Worm (Caenorhabditis elegans) whole organism, young adult: Measurements from ENCODE around the gene Y62F5A.10.

Experiments used
- C06A6.2 ChIP-seq: fragments of 200-800 bp; sonication (Bioruptor generic); conservative IDR thresholded peaks from 2 replicates; pipeline ENCODE4 v1.3.6; 2022; ENCODE audit warnings: missing genetic modification characterization, missing compliant biosample characterization
- Y53F4B.3 ChIP-seq: fragments of 200-800 bp; sonication (Bioruptor generic); IDR thresholded peaks from 2 replicates; pipeline ENCODE4 v1.3.6; 2022; ENCODE audit warnings: missing genetic modification reagents, missing genetic modification characterization, missing compliant biosample characterization
- akir-1 ChIP-seq: fragments of 200-800 bp; sonication (Bioruptor generic); optimal IDR thresholded peaks from 2 replicates; lab custom pipeline; 2018; ENCODE audit warnings: mild to moderate bottlenecking, missing genetic modification characterization, moderate library complexity, missing compliant biosample characterization
- atf-7 ChIP-seq: sonication (generic microtip); optimal IDR thresholded peaks from 2 replicates; lab custom pipeline; 2017; ENCODE audit warnings: mild to moderate bottlenecking, missing genetic modification characterization, missing compliant biosample characterization
- ceh-100 ChIP-seq: fragments of 200-800 bp; sonication (Bioruptor generic); IDR thresholded peaks from 2 replicates; pipeline ENCODE4 v1.3.6; 2022; ENCODE audit warnings: missing genetic modification reagents, missing genetic modification characterization, missing compliant biosample characterization
- efl-1 ChIP-seq: fragments of 150-350 bp; optimal IDR thresholded peaks from 2 replicates; lab custom pipeline; 2014; ENCODE audit warnings: missing biosample characterization, missing genetic modification reagents, missing genetic modification characterization
- egrh-3 ChIP-seq: fragments of 200-800 bp; sonication (Bioruptor generic); IDR thresholded peaks from 2 replicates; pipeline ENCODE4 v1.3.6; 2022; ENCODE audit warnings: missing genetic modification reagents, missing genetic modification characterization, missing compliant biosample characterization
- him-1 ChIP-seq: sonication (generic microtip); optimal IDR thresholded peaks from 2 replicates; lab custom pipeline; 2016; ENCODE audit warnings: missing genotype, missing genetic modification reagents, missing genetic modification characterization, missing compliant biosample characterization
- hlh-12 ChIP-seq: sonication (generic microtip); optimal IDR thresholded peaks from 2 replicates; lab custom pipeline; 2016; ENCODE audit warnings: missing genetic modification characterization, missing compliant biosample characterization
- hmg-1.2 ChIP-seq: fragments of 200-800 bp; sonication (Bioruptor generic); IDR thresholded peaks from 2 replicates; pipeline ENCODE4 v1.3.6; 2022; ENCODE audit warnings: missing genetic modification reagents, missing genetic modification characterization, missing compliant biosample characterization
- lin-35 ChIP-seq, 3 experiments: fragments of 150-350 bp in 2 of 3; sonication (generic microtip) in 1 of 3; optimal IDR thresholded peaks; 2 replicates each; lab custom pipeline; 2014 to 2018; ENCODE audit warnings: missing biosample characterization in 3 of 3, missing genetic modification characterization in 3 of 3, missing genetic modification reagents in 3 of 3
- lin-40 ChIP-seq: sonication (generic microtip); optimal IDR thresholded peaks from 2 replicates; lab custom pipeline; 2016; ENCODE audit warnings: missing genetic modification characterization, mild to moderate bottlenecking, missing compliant biosample characterization, missing genotype, missing genetic modification reagents
- mel-28 ChIP-seq: sonication (generic microtip); optimal IDR thresholded peaks from 2 replicates; lab custom pipeline; 2016; ENCODE audit warnings: borderline replicate concordance, mild to moderate bottlenecking, missing genetic modification characterization, missing compliant biosample characterization
- mxl-1 ChIP-seq: sonication (generic microtip); optimal IDR thresholded peaks from 2 replicates; lab custom pipeline; 2016; ENCODE audit warnings: missing genetic modification characterization, missing compliant biosample characterization
- nfya-1 ChIP-seq: sonication (generic microtip); optimal IDR thresholded peaks from 2 replicates; lab custom pipeline; 2017; ENCODE audit warnings: antibody characterized with exemption, missing compliant biosample characterization, missing genetic modification characterization, borderline replicate concordance; ENCODE audit not compliant: insufficient read depth
- nhr-80 ChIP-seq: sonication (generic microtip); optimal IDR thresholded peaks from 2 replicates; lab custom pipeline; 2016; ENCODE audit warnings: missing genetic modification characterization, missing compliant biosample characterization
- rcor-1 ChIP-seq: fragments of 200-800 bp; sonication (Bioruptor generic); IDR thresholded peaks from 2 replicates; pipeline ENCODE4 v1.3.6; 2022; ENCODE audit warnings: missing genetic modification reagents, missing genetic modification characterization, missing compliant biosample characterization
- snpc-3.4 ChIP-seq: sonication (generic microtip); optimal IDR thresholded peaks from 2 replicates; lab custom pipeline; 2017; ENCODE audit warnings: missing genetic modification characterization, mild to moderate bottlenecking, missing compliant biosample characterization, antibody characterized with exemption, moderate library complexity, missing genotype, missing genetic modification reagents
- tbp1 ChIP-seq: fragments of 200-800 bp; sonication (Bioruptor generic); optimal IDR thresholded peaks from 2 replicates; lab custom pipeline; 2018; ENCODE audit warnings: mild to moderate bottlenecking, missing genetic modification characterization, missing compliant biosample characterization
- zfh-2 ChIP-seq: fragments of 200-800 bp; sonication (Bioruptor generic); conservative IDR thresholded peaks from 2 replicates; pipeline ENCODE4 v1.3.6; 2022; ENCODE audit warnings: missing genetic modification reagents, missing genetic modification characterization, missing compliant biosample characterization

Y62F5A.10 gene

DNA sequence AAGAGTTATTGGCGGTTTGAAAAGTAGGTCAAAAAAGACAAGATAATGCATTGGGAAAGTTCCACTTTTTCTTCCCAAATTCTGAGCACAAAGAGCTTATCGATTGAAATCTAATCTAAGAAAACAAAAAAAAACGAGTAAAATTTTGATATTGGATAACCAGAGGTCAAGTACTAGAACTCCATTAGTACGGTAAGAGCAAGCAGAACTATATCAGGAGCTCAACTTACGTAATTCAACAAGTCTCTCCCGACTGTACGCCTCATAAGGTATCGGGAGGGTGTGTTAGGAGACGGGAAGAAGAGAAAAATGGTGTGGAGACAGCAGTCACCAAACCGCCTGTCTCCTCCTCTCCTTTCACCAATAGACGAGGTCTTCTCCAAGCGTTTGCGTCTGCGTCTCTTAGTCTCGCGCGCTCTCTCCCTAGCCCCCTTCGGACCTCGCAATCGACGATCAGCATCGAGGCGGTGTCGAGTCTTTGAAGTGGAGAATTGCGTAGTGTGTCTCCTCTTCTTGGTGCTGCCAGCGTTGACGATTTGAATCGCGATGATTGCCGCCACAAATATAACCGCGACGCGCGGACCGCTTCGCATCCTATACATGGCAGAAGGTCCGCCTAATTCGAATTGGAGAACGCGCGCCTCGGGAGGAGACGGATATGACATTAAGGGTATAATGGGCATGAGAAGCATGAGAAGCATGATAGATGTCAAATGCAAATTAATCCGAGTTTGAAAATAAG lies 45.7 kb downstream of the Y62F5A.10 start, which contains the start of gene F54D5.5:
F54D5.5 (minus strand) TSS at position 51 of the 742 bp plus-strand sequence.
- peak; percentile 84 for TF ChIP-seq zfh-2
- no peak for TF ChIP-seq akir-1 (GFP tag; lab: Kevin White, UChicago)
- TF ChIP-seq C06A6.2 (GFP tag; lab: Robert Waterston, UW): no peak
- TF ChIP-seq efl-1 (GFP tag; lab: Kevin White, UChicago): peak; percentile 23
- TF ChIP-seq hmg-1.2 (GFP tag; lab: Robert Waterston, UW): peak; percentile 71
- TF ChIP-seq ceh-100 (GFP tag; lab: Robert Waterston, UW): no peak
- TF ChIP-seq, all 124 proteins: peak for 3

DNA sequence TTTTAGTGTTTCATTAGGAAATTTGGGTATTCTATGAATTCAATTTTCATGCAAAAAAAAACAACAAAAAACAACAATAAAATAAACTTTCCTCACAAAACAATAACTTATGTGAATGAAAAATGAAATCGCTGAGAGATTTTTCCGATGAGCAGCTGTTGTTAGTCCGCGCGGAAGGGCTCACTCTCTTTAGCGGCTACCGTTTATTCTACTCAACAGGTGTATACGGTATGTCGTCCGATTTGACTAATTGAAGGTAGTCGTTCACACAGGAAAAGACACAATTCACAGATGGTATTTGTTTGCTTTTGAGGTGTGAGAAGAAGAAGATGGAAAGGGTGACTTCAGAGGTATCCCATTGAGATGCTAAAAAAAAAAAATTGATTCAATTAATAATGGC lies 47.3 kb downstream of the Y62F5A.10 start:
- TF ChIP-seq him-1: no peak
- no peak for TF ChIP-seq tbp1 (GFP tag; lab: Kevin White, UChicago)

DNA sequence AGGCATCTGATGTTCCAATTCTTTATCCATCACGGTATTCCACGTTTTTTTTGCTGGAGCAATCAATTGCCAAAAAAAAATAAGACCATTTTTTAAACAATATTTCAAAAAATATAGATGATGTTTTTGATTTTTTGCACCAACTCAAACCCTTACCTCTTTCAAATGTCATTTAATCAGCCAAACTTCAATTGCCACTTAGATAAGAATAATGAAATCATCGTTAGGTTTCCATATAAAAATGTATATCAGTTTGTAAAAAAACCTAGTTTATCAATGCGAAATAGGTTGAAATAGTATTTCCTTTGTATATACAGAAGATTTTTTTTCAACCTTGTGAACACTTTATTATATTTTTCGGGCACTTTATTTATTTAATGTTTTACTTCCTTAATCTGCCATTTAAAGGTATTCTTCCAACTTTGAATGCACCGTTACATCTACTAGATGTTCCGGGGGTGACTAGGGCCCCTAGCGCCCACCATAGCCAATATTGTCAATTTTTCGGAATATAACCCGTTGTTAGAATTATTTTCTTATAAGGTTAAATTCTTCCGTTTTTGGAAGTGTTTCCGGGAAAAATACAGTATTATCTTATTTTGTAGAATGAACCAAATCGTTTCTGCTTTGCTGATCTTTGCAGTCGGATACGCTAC lies 47.9 kb downstream of the Y62F5A.10 start, which contains the start of the genes F54D5.23 and F54D5.4:
F54D5.23 (minus strand) TSS at position 75 of the 656 bp plus-strand sequence.
F54D5.4 (plus strand) TSS at position 606 of the 656 bp plus-strand sequence.
- TF ChIP-seq egrh-3 (GFP tag; lab: Robert Waterston, UW) (no peak), snpc-3.4 (tag; lab: Kevin White, UChicago) (no peak), nfya-1 (tag; lab: Kevin White, UChicago) (no peak), nhr-80 (tag; lab: Kevin White, UChicago) (peak; percentile 57)

DNA sequence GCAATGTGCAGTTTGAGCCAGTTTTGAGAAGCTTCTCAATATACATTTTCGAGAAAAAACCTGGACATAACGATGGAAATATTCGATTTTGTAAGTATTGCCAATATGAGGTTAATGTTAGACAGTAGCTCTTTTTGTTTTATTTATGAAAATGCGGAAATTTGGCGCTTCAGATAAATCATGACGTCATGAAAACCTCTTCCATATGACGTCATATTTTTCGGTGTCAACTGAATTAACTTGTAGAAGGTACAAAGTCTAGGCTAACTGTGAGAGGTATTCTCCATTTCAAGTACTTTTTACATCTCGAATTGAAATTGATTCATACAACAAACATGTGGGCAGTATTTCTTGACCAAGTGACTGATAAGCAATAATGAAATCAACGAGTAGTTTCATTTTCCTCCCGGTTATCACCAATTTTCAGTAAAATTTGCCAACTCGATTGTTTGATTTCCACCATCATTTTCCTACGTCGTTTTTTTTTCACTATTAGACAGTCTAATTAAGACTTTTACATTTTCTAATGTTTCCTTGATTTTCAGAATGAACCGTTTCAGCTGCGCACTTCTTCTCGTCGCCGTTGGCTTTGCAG lies 50.0 kb downstream of the Y62F5A.10 start, which contains the start of gene F54D5.3:
F54D5.3 (plus strand) TSS at position 546 of the 595 bp plus-strand sequence.
- TF ChIP-seq hmg-1.2 (GFP tag; lab: Robert Waterston, UW) (no peak), atf-7 (tag; lab: Kevin White, UChicago) (peak; percentile 42), nhr-80 (tag; lab: Kevin White, UChicago) (peak; percentile 65), hlh-12 (tag; lab: Kevin White, UChicago) (no peak), mel-28 (tag; lab: Kevin White, UChicago) (no peak), mxl-1 (tag; lab: Kevin White, UChicago) (no peak), lin-35 (GFP tag; optimal IDR thresholded peaks at IDR 0.05; lab: Kevin White, UChicago) (no peak), lin-40 (tag; lab: Kevin White, UChicago) (no peak), rcor-1 (GFP tag; lab: Robert Waterston, UW) (no peak), nfya-1 (tag; lab: Kevin White, UChicago) (no peak), Y53F4B.3 (GFP tag; lab: Robert Waterston, UW) (no peak)
- TF ChIP-seq, all 124 proteins: peak for 2
